Fruit fly (Drosophila melanogaster) whole organism, embryonic: ENCODE measurements around the gene Mgat4b.
A peak's percentile ranks its signal among the peaks of the same experiment; 100 is the strongest.

Experiments used
- Abd-B ChIP-seq: fragments of 200-800 bp; sonication (Bioruptor generic); optimal IDR thresholded peaks from 2 replicates; lab custom pipeline; 2018; ENCODE audit warnings: missing biosample characterization, mild to moderate bottlenecking, missing genetic modification characterization, moderate library complexity
- Ada2b ChIP-seq: fragments of 200-800 bp; sonication (Bioruptor generic); IDR thresholded peaks from 2 replicates; pipeline ENCODE4 v1.3.6; 2022; ENCODE audit warnings: missing biosample characterization, missing genetic modification characterization
- Atf3 ChIP-seq: fragments of 200-800 bp; sonication (Bioruptor generic); optimal IDR thresholded peaks from 3 replicates; lab custom pipeline; 2016; ENCODE audit warnings: missing biosample characterization, missing genetic modification characterization
- Atf6 ChIP-seq: fragments of 200-800 bp; sonication (Bioruptor generic); IDR thresholded peaks from 2 replicates; pipeline ENCODE4 v1.3.6; 2022; ENCODE audit warnings: missing biosample characterization, missing genetic modification characterization
- B-H2 ChIP-seq: fragments of 200-800 bp; sonication (Bioruptor generic); optimal IDR thresholded peaks from 2 replicates; lab custom pipeline; 2018; ENCODE audit warnings: missing biosample characterization, mild to moderate bottlenecking, missing genetic modification characterization
- BEAF-32 ChIP-seq: fragments of 200-800 bp; sonication (Bioruptor generic); optimal IDR thresholded peaks from 3 replicates; lab custom pipeline; 2017; ENCODE audit warnings: missing biosample characterization, missing genetic modification characterization, mild to moderate bottlenecking, moderate library complexity, missing genetic modification reagents
- Blimp-1 ChIP-seq: fragments of 200-800 bp; sonication (Bioruptor generic); optimal IDR thresholded peaks from 3 replicates; lab custom pipeline; 2018; ENCODE audit warnings: missing biosample characterization, missing genetic modification characterization, mild to moderate bottlenecking, moderate library complexity, missing genetic modification reagents
- Bteb2 ChIP-seq: fragments of 200-800 bp; sonication (Bioruptor generic); optimal IDR thresholded peaks from 2 replicates; lab custom pipeline; 2016; ENCODE audit warnings: missing biosample characterization, missing genetic modification characterization
- CG10147 ChIP-seq: fragments of 200-800 bp; sonication (Bioruptor generic); optimal IDR thresholded peaks from 2 replicates; lab custom pipeline; 2019; ENCODE audit warnings: missing biosample characterization, mild to moderate bottlenecking, missing genetic modification characterization, moderate library complexity
- CG12659 ChIP-seq: fragments of 200-800 bp; sonication (Bioruptor generic); optimal IDR thresholded peaks from 3 replicates; lab custom pipeline; 2017; ENCODE audit warnings: mild to moderate bottlenecking, missing biosample characterization, missing genetic modification reagents, missing genetic modification characterization
- CG13424 ChIP-seq: fragments of 200-800 bp; sonication (Bioruptor generic); optimal IDR thresholded peaks from 2 replicates; lab custom pipeline; 2019; ENCODE audit warnings: missing biosample characterization, mild to moderate bottlenecking, missing genetic modification characterization, moderate library complexity
- CG18011 ChIP-seq: fragments of 200-800 bp; sonication (Bioruptor generic); optimal IDR thresholded peaks from 2 replicates; lab custom pipeline; 2017; ENCODE audit warnings: missing biosample characterization, missing genetic modification characterization, mild to moderate bottlenecking, moderate library complexity, missing genotype
- CG2202 ChIP-seq: fragments of 200-800 bp; sonication (Bioruptor generic); optimal IDR thresholded peaks from 2 replicates; lab custom pipeline; 2018; ENCODE audit warnings: missing biosample characterization, mild to moderate bottlenecking, missing genetic modification characterization
- CG4360 ChIP-seq: fragments of 200-800 bp; sonication (Bioruptor generic); IDR thresholded peaks from 2 replicates; pipeline ENCODE4 v1.3.6; 2022; ENCODE audit warnings: missing biosample characterization, missing genetic modification characterization
- CG8290 ChIP-seq, 3 experiments: fragments of 200-800 bp; sonication (Bioruptor generic); optimal IDR thresholded peaks; 2 replicates each; lab custom pipeline; 2016 to 2019; ENCODE audit warnings: missing biosample characterization in 3 of 3, missing genetic modification characterization in 3 of 3, mild to moderate bottlenecking in 2 of 3, moderate library complexity in 1 of 3
- CG8478 ChIP-seq: fragments of >200 bp; optimal IDR thresholded peaks from 2 replicates; lab custom pipeline; 2018
- CG8924 ChIP-seq: fragments of 200-800 bp; optimal IDR thresholded peaks from 3 replicates; lab custom pipeline; 2019; ENCODE audit warnings: missing biosample characterization, mild to moderate bottlenecking, missing genetic modification characterization, moderate library complexity
- CG9932 ChIP-seq: fragments of 200-800 bp; sonication (Bioruptor generic); IDR thresholded peaks from 2 replicates; pipeline ENCODE4 v1.3.6; 2022; ENCODE audit warnings: missing biosample characterization, missing genetic modification characterization
- CoRest ChIP-seq: fragments of 200-800 bp; sonication (Bioruptor generic); optimal IDR thresholded peaks from 3 replicates; lab custom pipeline; 2018; ENCODE audit warnings: missing biosample characterization, mild to moderate bottlenecking, missing genetic modification characterization, moderate library complexity
- Dp ChIP-seq: fragments of 200-800 bp; sonication (Bioruptor generic); optimal IDR thresholded peaks from 2 replicates; lab custom pipeline; 2018; ENCODE audit warnings: missing biosample characterization, mild to moderate bottlenecking, missing genetic modification characterization, moderate library complexity
- Jarid2 ChIP-seq: fragments of 200-800 bp; sonication (Bioruptor generic); optimal IDR thresholded peaks from 3 replicates; lab custom pipeline; 2017; ENCODE audit warnings: mild to moderate bottlenecking, missing biosample characterization, missing genetic modification reagents, missing genetic modification characterization
- Kr ChIP-seq: fragments of 200-800 bp; sonication (Bioruptor generic); optimal IDR thresholded peaks from 2 replicates; lab custom pipeline; 2017; ENCODE audit warnings: missing biosample characterization, mild to moderate bottlenecking, missing genetic modification characterization
- MTF-1 ChIP-seq: fragments of 200-800 bp; sonication (Bioruptor generic); optimal IDR thresholded peaks from 2 replicates; lab custom pipeline; 2018; ENCODE audit warnings: missing biosample characterization, mild to moderate bottlenecking, missing genetic modification characterization, borderline replicate concordance
- Meics ChIP-seq: fragments of 200-800 bp; sonication (Bioruptor generic); optimal IDR thresholded peaks from 2 replicates; lab custom pipeline; 2017; ENCODE audit warnings: missing biosample characterization, mild to moderate bottlenecking, missing genetic modification characterization
- Nf-YB ChIP-seq: fragments of 200-800 bp; sonication (Bioruptor generic); optimal IDR thresholded peaks from 3 replicates; lab custom pipeline; 2019; ENCODE audit warnings: missing biosample characterization, mild to moderate bottlenecking, missing genetic modification characterization, moderate library complexity
- Nf-YC ChIP-seq: fragments of 200-800 bp; optimal IDR thresholded peaks from 3 replicates; lab custom pipeline; 2019; ENCODE audit warnings: missing biosample characterization, mild to moderate bottlenecking, missing genetic modification characterization, moderate library complexity
- Oaz ChIP-seq: fragments of 200-800 bp; sonication (Bioruptor generic); IDR thresholded peaks from 2 replicates; pipeline ENCODE4 v1.3.6; 2022; ENCODE audit warnings: missing biosample characterization, missing genetic modification characterization
- Sox102F ChIP-seq: fragments of 200-800 bp; sonication (Bioruptor generic); optimal IDR thresholded peaks from 2 replicates; lab custom pipeline; 2018; ENCODE audit warnings: missing biosample characterization, mild to moderate bottlenecking, missing genetic modification characterization, moderate library complexity
- ap ChIP-seq: fragments of 200-800 bp; sonication (Bioruptor generic); IDR thresholded peaks from 2 replicates; pipeline ENCODE4 v1.3.6; 2022; ENCODE audit warnings: missing biosample characterization, missing genetic modification characterization
- ato ChIP-seq: fragments of 200-800 bp; sonication (Bioruptor generic); IDR thresholded peaks from 2 replicates; pipeline ENCODE4 v1.3.6; 2022; ENCODE audit warnings: missing biosample characterization, missing genetic modification characterization; ENCODE audit not compliant: partially characterized antibody
- eyg ChIP-seq: fragments of 200-800 bp; sonication (Bioruptor generic); optimal IDR thresholded peaks from 3 replicates; lab custom pipeline; 2016; ENCODE audit warnings: missing biosample characterization, missing genetic modification characterization
- ftz-f1 ChIP-seq: fragments of 200-800 bp; sonication (Bioruptor generic); optimal IDR thresholded peaks from 2 replicates; lab custom pipeline; 2016; ENCODE audit warnings: missing biosample characterization, missing genetic modification characterization
- gem ChIP-seq: fragments of 200-800 bp; sonication (Bioruptor generic); optimal IDR thresholded peaks from 2 replicates; lab custom pipeline; 2019; ENCODE audit warnings: missing biosample characterization, mild to moderate bottlenecking, missing genetic modification characterization, moderate library complexity
- jigr1 ChIP-seq: fragments of 200-800 bp; sonication (Bioruptor generic); IDR thresholded peaks from 3 replicates; pipeline ENCODE4 v1.3.6; 2022; ENCODE audit warnings: missing biosample characterization, missing genetic modification characterization
- jing ChIP-seq: fragments of 200-800 bp; sonication (Bioruptor generic); optimal IDR thresholded peaks from 2 replicates; lab custom pipeline; 2018; ENCODE audit warnings: missing biosample characterization, mild to moderate bottlenecking, missing genetic modification characterization
- kah ChIP-seq: fragments of 200-800 bp; sonication (Bioruptor generic); optimal IDR thresholded peaks from 2 replicates; lab custom pipeline; 2018; ENCODE audit warnings: missing biosample characterization, mild to moderate bottlenecking, missing genetic modification characterization
- lmd ChIP-seq: fragments of 200-800 bp; sonication (Bioruptor generic); IDR thresholded peaks from 2 replicates; pipeline ENCODE4 v1.3.6; 2022; ENCODE audit warnings: missing biosample characterization, missing genetic modification characterization
- mld ChIP-seq: fragments of 200-800 bp; sonication (Bioruptor generic); IDR thresholded peaks from 3 replicates; pipeline ENCODE4 v1.3.6; 2022; ENCODE audit warnings: missing biosample characterization, missing genetic modification characterization; ENCODE audit not compliant: partially characterized antibody
- odd ChIP-seq: fragments of 200-800 bp; sonication (Bioruptor generic); optimal IDR thresholded peaks from 2 replicates; lab custom pipeline; 2017; ENCODE audit warnings: missing biosample characterization, mild to moderate bottlenecking, missing genetic modification characterization
- rib ChIP-seq: fragments of 200-800 bp; sonication (Bioruptor generic); IDR thresholded peaks from 2 replicates; pipeline ENCODE4 v1.3.6; 2022; ENCODE audit warnings: missing biosample characterization, missing genetic modification characterization
- sd ChIP-seq: fragments of 200-800 bp; sonication (Bioruptor generic); optimal IDR thresholded peaks from 3 replicates; lab custom pipeline; 2018; ENCODE audit warnings: missing biosample characterization, mild to moderate bottlenecking, missing genetic modification characterization, moderate library complexity
- sna ChIP-seq: fragments of 200-800 bp; sonication (Bioruptor generic); IDR thresholded peaks from 2 replicates; pipeline ENCODE4 v1.3.6; 2022; ENCODE audit warnings: missing biosample characterization, missing genetic modification characterization; ENCODE audit not compliant: partially characterized antibody
- tll ChIP-seq, 2 experiments: fragments of 200-800 bp in 1 of 2; fragments of >200 bp in 1 of 2; sonication (Bioruptor generic) in 1 of 2; optimal IDR thresholded peaks; 2 replicates each; lab custom pipeline; 2017 to 2019; ENCODE audit warnings: missing biosample characterization in 2 of 2, missing genetic modification characterization in 2 of 2, mild to moderate bottlenecking in 1 of 2, moderate library complexity in 1 of 2
- unc-4 ChIP-seq: fragments of 200-800 bp; sonication (Bioruptor generic); IDR thresholded peaks from 2 replicates; pipeline ENCODE4 v1.3.6; 2022; ENCODE audit warnings: missing biosample characterization, missing genetic modification characterization; ENCODE audit not compliant: partially characterized antibody
- vvl ChIP-seq: fragments of 200-800 bp; sonication (Bioruptor generic); IDR thresholded peaks from 2 replicates; pipeline ENCODE4 v1.3.6; 2022; ENCODE audit warnings: missing biosample characterization, missing genetic modification characterization
- zf30C ChIP-seq: fragments of 200-800 bp; sonication (Bioruptor generic); optimal IDR thresholded peaks from 3 replicates; lab custom pipeline; 2018; ENCODE audit warnings: missing biosample characterization, mild to moderate bottlenecking, missing genetic modification characterization

Gene Mgat4b

dm6 chr3L:14757464-14758384 is 11.4 kb downstream of the Mgat4b start, which contains the start of gene CG42507 (continued):
- no peak for TF ChIP-seq Sox102F
- peak; percentile 83 for TF ChIP-seq B-H2 (GFP tag; lab: Kevin White, UChicago)
- TF ChIP-seq odd (GFP tag; lab: Kevin White, UChicago) = peak; percentile 24
- peak; percentile 7 for TF ChIP-seq eyg (GFP tag; lab: Kevin White, UChicago)
- peak; percentile 33 for TF ChIP-seq CG13424 (tag; lab: Kevin White, UChicago)
- no peak for TF ChIP-seq jigr1 (GFP tag; lab: Robert Waterston, UW)
- peak; percentile 24; the same call in 1 of the 2 replicates for TF ChIP-seq sna
- no peak for TF ChIP-seq mld (GFP tag; lab: Robert Waterston, UW)
- peak; percentile 49 for TF ChIP-seq CG9932 (GFP tag; lab: Robert Waterston, UW)
- TF ChIP-seq vvl (GFP tag; lab: Robert Waterston, UW) = peak; percentile 68
- TF ChIP-seq CG12659 (GFP tag; lab: Kevin White, UChicago) = peak; percentile 32
- peak; percentile 24 for TF ChIP-seq CG10147 (GFP tag; lab: Kevin White, UChicago)
- TF ChIP-seq Kr (GFP tag; lab: Kevin White, UChicago) = peak; percentile 77
- TF ChIP-seq CG2202 (tag; lab: Kevin White, UChicago) = peak; percentile 24
- peak; percentile 12 for TF ChIP-seq Nf-YC (tag; lab: Kevin White, UChicago)
- TF ChIP-seq Jarid2 (GFP tag; lab: Kevin White, UChicago) = peak; percentile 51
- TF ChIP-seq Meics (GFP tag; lab: Kevin White, UChicago) = peak; percentile 34
- TF ChIP-seq Abd-B (GFP tag; lab: Kevin White, UChicago) = no peak
- TF ChIP-seq CG8924 (tag; lab: Kevin White, UChicago) = peak; percentile 50
- TF ChIP-seq lmd (GFP tag; lab: Robert Waterston, UW) = no peak; the same call in 1 of the 2 replicates
- TF ChIP-seq CG8478 (lab: Kevin White, UChicago) = no peak
- TF ChIP-seq zf30C = peak; percentile 41
- TF ChIP-seq CG4360 (GFP tag; lab: Robert Waterston, UW) = no peak; the same call in 1 of the 2 replicates
- no peak for TF ChIP-seq CG18011 (GFP tag; lab: Kevin White, UChicago)
- TF ChIP-seq CG8290 (GFP tag; optimal IDR thresholded peaks at IDR 0.05; lab: Kevin White, UChicago) = peak; percentile 20
- peak; percentile 54 to 70 for TF ChIP-seq CG8290 (tag; optimal IDR thresholded peaks at IDR 0.05; lab: Kevin White, UChicago)
- TF ChIP-seq Atf6 = peak; percentile 59
- 0 out of 2 replicates have a peak, but pooled peaks have one; percentile 18 for TF ChIP-seq Ada2b
- peak; percentile 68 for TF ChIP-seq sd (tag; lab: Kevin White, UChicago)
- peak; percentile 40 for TF ChIP-seq gem (tag; lab: Kevin White, UChicago)
- TF ChIP-seq kah = peak; percentile 80
- peak; percentile 46; the same call in 1 of the 2 replicates for TF ChIP-seq unc-4 (GFP tag; lab: Robert Waterston, UW)
- TF ChIP-seq BEAF-32 (GFP tag; lab: Kevin White, UChicago) = peak; percentile 25
- peak; percentile 13 for TF ChIP-seq Blimp-1 (GFP tag; lab: Kevin White, UChicago)
- TF ChIP-seq ato = no peak
- peak; percentile 20; the same call in 1 of the 2 replicates for TF ChIP-seq rib (GFP tag; lab: Robert Waterston, UW)
- TF ChIP-seq ftz-f1 (GFP tag; lab: Kevin White, UChicago) = peak; percentile 75
- peak; percentile 72 for TF ChIP-seq MTF-1 (GFP tag; lab: Kevin White, UChicago)
- TF ChIP-seq Atf3 = no peak
- no peak for TF ChIP-seq jing (GFP tag; lab: Kevin White, UChicago)
- TF ChIP-seq CoRest (tag; lab: Kevin White, UChicago) = peak; percentile 2
- TF ChIP-seq Oaz (GFP tag; lab: Robert Waterston, UW) = no peak
- TF ChIP-seq Nf-YB (GFP tag; lab: Kevin White, UChicago) = peak; percentile 5
- no peak for TF ChIP-seq Dp (GFP tag; lab: Kevin White, UChicago)
- no peak for TF ChIP-seq Bteb2 (GFP tag; lab: Kevin White, UChicago)
- TF ChIP-seq tll (GFP tag; optimal IDR thresholded peaks at IDR 0.05; lab: Kevin White, UChicago) = peak in 1 of 2 experiments; percentile 82
- peak; percentile 16; the same call in 1 of the 2 replicates for TF ChIP-seq ap
